Worm (Caenorhabditis elegans) whole organism, mixed stage, embryonic: ENCODE results near the gene clec-84.

Experiments used
- M03D4.4 ChIP-seq: sonication (generic microtip); optimal IDR thresholded peaks from 2 replicates; lab custom pipeline; 2017; ENCODE audit warnings: mild to moderate bottlenecking, missing genetic modification characterization, missing compliant biosample characterization
- blmp-1 ChIP-seq: fragments of 150-350 bp; optimal IDR thresholded peaks from 2 replicates; lab custom pipeline; 2014; ENCODE audit warnings: missing biosample characterization, missing genetic modification characterization
- ces-1 ChIP-seq: fragments of 150-350 bp; optimal IDR thresholded peaks from 2 replicates; lab custom pipeline; 2014; ENCODE audit warnings: missing biosample characterization, missing genetic modification reagents, missing genetic modification characterization
- mab-5 ChIP-seq: fragments of 150-350 bp; optimal IDR thresholded peaks from 2 replicates; lab custom pipeline; 2014; ENCODE audit warnings: missing biosample characterization, missing genetic modification characterization
- pha-4 ChIP-seq: fragments of 150-350 bp; optimal IDR thresholded peaks from 2 replicates; lab custom pipeline; 2018; ENCODE audit warnings: missing biosample characterization, missing genetic modification reagents, missing genetic modification characterization

- no peak for TF ChIP-seq pha-4 (tag; lab: Kevin White, UChicago)
- no peak for TF ChIP-seq M03D4.4 (tag; lab: Kevin White, UChicago)
- no peak for TF ChIP-seq mab-5
- no peak for TF ChIP-seq ces-1 (GFP tag; lab: Kevin White, UChicago)
- TF ChIP-seq blmp-1 (tag; lab: Kevin White, UChicago): no peak
These were observed 1.6 kb downstream of the clec-84 start, which contains the start of gene Y54G2A.15 for ce11 chrIV:2843882-2844281.
